Worm (Caenorhabditis elegans) whole organism, L4 larva: ENCODE measurements around the gene C35A5.8.

Source experiments
- ama-1 ChIP-seq: fragments of 150-350 bp; optimal IDR thresholded peaks from 2 replicates; lab custom pipeline; 2014; ENCODE audit warnings: inconsistent platforms, mixed read lengths
- ceh-20 ChIP-seq: fragments of 200-800 bp; sonication (Bioruptor generic); IDR thresholded peaks from 2 replicates; pipeline ENCODE4 v1.3.6; 2022; ENCODE audit warnings: missing genetic modification reagents, missing genetic modification characterization, missing compliant biosample characterization
- egl-43 ChIP-seq: fragments of 200-800 bp; sonication (Bioruptor generic); IDR thresholded peaks from 2 replicates; pipeline ENCODE4 v1.3.6; 2022; ENCODE audit warnings: missing genetic modification reagents, missing genetic modification characterization, missing compliant biosample characterization
- lsy-2 ChIP-seq, 2 experiments: fragments of 150-350 bp in 1 of 2; sonication (generic microtip) in 1 of 2; optimal IDR thresholded peaks; 2 replicates each; lab custom pipeline; 2014 to 2017; ENCODE audit warnings: missing biosample characterization in 2 of 2, missing genetic modification characterization in 2 of 2

DNA sequence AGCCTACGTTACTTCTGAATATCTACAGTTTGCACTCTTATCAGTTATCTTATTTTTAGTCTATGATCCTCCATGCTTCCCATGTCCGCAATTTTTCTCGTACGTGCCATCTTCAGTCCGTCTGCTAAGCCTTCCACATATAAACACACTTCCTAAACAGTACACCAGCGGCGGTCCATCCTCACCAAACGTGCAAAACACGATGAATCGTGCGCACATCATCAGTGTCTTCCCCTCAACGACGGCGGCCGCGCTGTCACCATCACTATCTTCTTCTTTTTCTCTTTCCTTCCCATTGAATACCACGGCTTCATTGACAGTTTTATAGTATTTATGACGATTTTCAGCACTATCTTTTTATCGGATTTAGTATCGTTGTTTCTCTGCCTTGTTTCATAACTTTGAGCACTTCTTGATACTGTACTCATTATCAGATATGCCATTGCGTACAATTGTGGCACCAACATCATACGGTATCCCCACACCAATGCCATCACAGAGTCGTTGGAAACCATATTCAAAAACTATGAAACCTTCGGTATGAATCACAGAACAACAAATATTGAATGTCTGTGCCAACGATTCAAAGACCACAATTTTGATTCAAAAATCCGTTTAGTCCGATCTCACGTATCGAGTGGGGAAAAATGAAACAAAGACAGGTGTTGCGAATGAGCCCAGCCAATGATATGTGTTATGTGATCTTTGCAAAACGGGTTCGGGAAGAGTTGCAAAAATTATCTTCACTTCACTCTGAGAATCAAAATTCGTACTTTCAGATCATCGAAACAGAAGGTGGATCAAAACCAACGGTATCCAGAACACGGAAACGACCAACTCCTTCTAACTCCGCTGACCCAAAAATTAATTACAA, 52.6 kb downstream of the C35A5.8 start:
- TF ChIP-seq lsy-2 (tag; optimal IDR thresholded peaks at IDR 0.05; lab: Kevin White, UChicago), result no peak
- TF ChIP-seq ama-1 (lab: Kevin White, UChicago), result no peak
- TF ChIP-seq egl-43, result no peak
- TF ChIP-seq ceh-20 (GFP tag; lab: Robert Waterston, UW), result no peak
